Worm (Caenorhabditis elegans) whole organism, late embryonic: ENCODE measurements around the gene Y57G11A.5.

Experiments used
- C08G9.2 ChIP-seq: sonication (generic microtip); optimal IDR thresholded peaks from 2 replicates; lab custom pipeline; 2016; ENCODE audit warnings: mild to moderate bottlenecking, missing genetic modification characterization, moderate library complexity, missing compliant biosample characterization
- F13H6.1 ChIP-seq: sonication (generic microtip); optimal IDR thresholded peaks from 2 replicates; lab custom pipeline; 2016; ENCODE audit warnings: missing genetic modification characterization, missing compliant biosample characterization
- ama-1 ChIP-seq: fragments of 150-350 bp; optimal IDR thresholded peaks from 2 replicates; lab custom pipeline; 2014
- ceh-9 ChIP-seq: sonication (generic microtip); optimal IDR thresholded peaks from 2 replicates; lab custom pipeline; 2016; ENCODE audit warnings: mild to moderate bottlenecking, missing genetic modification characterization, inconsistent platforms, missing compliant biosample characterization
- dmd-4 ChIP-seq: sonication (generic microtip); optimal IDR thresholded peaks from 2 replicates; lab custom pipeline; 2016; ENCODE audit warnings: borderline replicate concordance, missing genetic modification characterization, missing compliant biosample characterization
- ets-4 ChIP-seq: sonication (generic microtip); optimal IDR thresholded peaks from 2 replicates; lab custom pipeline; 2016; ENCODE audit warnings: missing genetic modification characterization, missing compliant biosample characterization
- nhr-232 ChIP-seq: sonication (generic microtip); optimal IDR thresholded peaks from 2 replicates; lab custom pipeline; 2016; ENCODE audit warnings: missing genetic modification characterization, missing compliant biosample characterization
- pros-1 ChIP-seq: fragments of 150-350 bp; optimal IDR thresholded peaks from 2 replicates; lab custom pipeline; 2014; ENCODE audit warnings: missing biosample characterization, missing genetic modification reagents, missing genetic modification characterization
- tbx-7 ChIP-seq: sonication (generic microtip); optimal IDR thresholded peaks from 2 replicates; lab custom pipeline; 2016; ENCODE audit warnings: missing genotype, missing genetic modification characterization, missing compliant biosample characterization
- unc-3 ChIP-seq, 2 experiments: fragments of 200-800 bp in 1 of 2; sonication (Bioruptor generic) in 1 of 2; sonication (generic microtip) in 1 of 2; conservative IDR thresholded peaks in 1 of 2; optimal IDR thresholded peaks in 1 of 2; 2 replicates each; pipeline versions ENCODE4 v1.3.6 to Lab custom; 2016 to 2022; ENCODE audit warnings: missing compliant biosample characterization in 2 of 2, missing genetic modification characterization in 2 of 2, missing genetic modification reagents in 1 of 2
- unc-86 ChIP-seq: sonication (generic microtip); optimal IDR thresholded peaks from 2 replicates; lab custom pipeline; 2016; ENCODE audit warnings: missing genetic modification characterization, missing compliant biosample characterization

- TF ChIP-seq pros-1 (no peak), unc-86 (tag; lab: Kevin White, UChicago) (no peak), ets-4 (tag; lab: Kevin White, UChicago) (no peak), dmd-4 (tag; lab: Kevin White, UChicago) (no peak), ama-1 (lab: Kevin White, UChicago) (no peak), unc-3 (GFP tag; conservative IDR thresholded peaks at IDR 0.05; lab: Robert Waterston, UW) (no peak), unc-3 (tag; optimal IDR thresholded peaks at IDR 0.05; lab: Kevin White, UChicago) (no peak), tbx-7 (tag; lab: Kevin White, UChicago) (no peak), ceh-9 (tag; lab: Kevin White, UChicago) (no peak), F13H6.1 (no peak), C08G9.2 (tag; lab: Kevin White, UChicago) (no peak), nhr-232 (tag; lab: Kevin White, UChicago) (no peak)
These were observed 43.3 kb downstream of the Y57G11A.5 start for ce11 chrIV:14469013-14469412.
